Worm (Caenorhabditis elegans): ENCODE data around the gene T09B9.4.

DNA sequence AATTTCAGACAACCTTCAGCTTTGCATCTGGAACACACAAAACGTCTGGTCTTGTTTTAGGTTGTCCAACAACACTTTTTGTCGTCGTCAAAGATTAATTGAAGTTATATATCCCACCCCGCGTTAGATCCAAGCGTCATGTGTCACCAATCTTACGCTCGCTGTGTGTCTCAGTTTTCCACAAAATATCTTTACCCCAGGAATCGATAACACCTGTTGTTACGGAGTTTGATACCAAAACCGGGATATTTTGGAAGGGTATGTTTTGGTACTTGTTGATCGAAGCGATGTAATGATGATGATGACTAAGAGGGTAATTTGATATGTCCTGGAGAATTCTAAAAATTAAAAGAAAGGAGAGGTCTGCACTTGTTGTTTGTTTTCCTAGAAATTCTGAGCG is 38.7 kb downstream of the T09B9.4 start:
- TF ChIP-seq nhr-85 (tag) = no peak
- TF ChIP-seq hlh-17 (GFP tag; optimal IDR thresholded peaks at IDR 0.05; ENCODE audit: borderline replicate concordance) = no peak
- TF ChIP-seq fos-1 (tag; optimal IDR thresholded peaks at IDR 0.05) = no peak
- no peak for TF ChIP-seq unc-62 (GFP tag; optimal IDR thresholded peaks at IDR 0.05)

All from whole organism, L1 larva.